Worm (Caenorhabditis elegans) whole organism, L3 larva: ENCODE results near the gene C04G6.2.

ENCODE experiments used
- ZK546.5 ChIP-seq: sonication (generic microtip); optimal IDR thresholded peaks from 2 replicates; lab custom pipeline; 2017; ENCODE audit warnings: missing biosample characterization, missing genetic modification characterization
- aly-2 ChIP-seq: fragments of 150-350 bp; optimal IDR thresholded peaks from 2 replicates; lab custom pipeline; 2014; ENCODE audit warnings: missing biosample characterization, missing genetic modification characterization
- ceh-16 ChIP-seq: sonication (generic microtip); optimal IDR thresholded peaks from 2 replicates; lab custom pipeline; 2017; ENCODE audit warnings: missing biosample characterization, missing genetic modification characterization
- ceh-28 ChIP-seq: fragments of 150-350 bp; optimal IDR thresholded peaks from 2 replicates; lab custom pipeline; 2014; ENCODE audit warnings: missing biosample characterization, missing genetic modification reagents, missing genetic modification characterization
- ceh-9 ChIP-seq: sonication (generic microtip); optimal IDR thresholded peaks from 2 replicates; lab custom pipeline; 2018; ENCODE audit warnings: missing biosample characterization, missing genetic modification characterization
- daf-12 ChIP-seq: fragments of 150-350 bp; optimal IDR thresholded peaks from 2 replicates; lab custom pipeline; 2014; ENCODE audit warnings: missing biosample characterization, missing genetic modification reagents, missing genetic modification characterization
- egl-27 ChIP-seq: sonication (generic microtip); optimal IDR thresholded peaks from 4 replicates; lab custom pipeline; 2017; ENCODE audit warnings: missing biosample characterization, missing genetic modification reagents, missing genetic modification characterization
- elt-2 ChIP-seq: sonication (generic microtip); optimal IDR thresholded peaks from 2 replicates; lab custom pipeline; 2016; ENCODE audit warnings: missing genetic modification reagents, mild to moderate bottlenecking, missing genetic modification characterization, missing compliant biosample characterization
- elt-3 ChIP-seq, 3 experiments: fragments of 150-350 bp in 1 of 3; sonication (generic microtip) in 2 of 3; optimal IDR thresholded peaks; 2 replicates in 2 of 3; 4 replicates in 1 of 3; lab custom pipeline; 2014 to 2017; ENCODE audit warnings: missing biosample characterization in 3 of 3, missing genetic modification characterization in 3 of 3
- eor-1 ChIP-seq, 2 experiments: fragments of 150-350 bp; optimal IDR thresholded peaks; 2 replicates each; lab custom pipeline; 2014 to 2018; ENCODE audit warnings: missing biosample characterization in 2 of 2, missing genetic modification characterization in 2 of 2
- hmg-11 ChIP-seq: sonication (generic microtip); optimal IDR thresholded peaks from 2 replicates; lab custom pipeline; 2016; ENCODE audit warnings: missing genetic modification characterization, missing compliant biosample characterization
- lin-39 ChIP-seq: fragments of 150-350 bp; optimal IDR thresholded peaks from 2 replicates; lab custom pipeline; 2018; ENCODE audit warnings: missing biosample characterization, missing genetic modification reagents, missing genetic modification characterization
- lsy-12 ChIP-seq: sonication (generic microtip); optimal IDR thresholded peaks from 2 replicates; lab custom pipeline; 2016; ENCODE audit warnings: mild to moderate bottlenecking, missing genetic modification characterization, missing compliant biosample characterization
- mdl-1 ChIP-seq: fragments of 150-350 bp; optimal IDR thresholded peaks from 2 replicates; lab custom pipeline; 2014; ENCODE audit warnings: missing biosample characterization, missing genetic modification characterization
- nfya-1 ChIP-seq: sonication (generic microtip); optimal IDR thresholded peaks from 2 replicates; lab custom pipeline; 2017; ENCODE audit warnings: missing genetic modification characterization, mild to moderate bottlenecking, missing compliant biosample characterization, antibody characterized with exemption, moderate library complexity; ENCODE audit not compliant: insufficient read depth
- nhr-11 ChIP-seq: fragments of 150-350 bp; optimal IDR thresholded peaks from 2 replicates; lab custom pipeline; 2014; ENCODE audit warnings: missing biosample characterization, missing genetic modification characterization
- nhr-23 ChIP-seq: fragments of 150-350 bp; optimal IDR thresholded peaks from 2 replicates; lab custom pipeline; 2014; ENCODE audit warnings: missing biosample characterization, missing genetic modification reagents, missing genetic modification characterization
- nhr-237 ChIP-seq: fragments of 150-350 bp; optimal IDR thresholded peaks from 2 replicates; lab custom pipeline; 2014; ENCODE audit warnings: missing biosample characterization, missing genetic modification characterization
- nhr-28 ChIP-seq: fragments of 150-350 bp; optimal IDR thresholded peaks from 2 replicates; lab custom pipeline; 2014; ENCODE audit warnings: missing biosample characterization, missing genetic modification characterization
- nhr-43 ChIP-seq: sonication (generic microtip); optimal IDR thresholded peaks from 2 replicates; lab custom pipeline; 2016; ENCODE audit warnings: mild to moderate bottlenecking, missing genetic modification characterization, missing compliant biosample characterization; ENCODE audit not compliant: poor library complexity, severe bottlenecking
- pha-4 ChIP-seq: fragments of 150-350 bp; optimal IDR thresholded peaks from 2 replicates; lab custom pipeline; 2014; ENCODE audit warnings: missing biosample characterization, missing genetic modification reagents, missing genetic modification characterization
- pqm-1 ChIP-seq: fragments of 150-350 bp; optimal IDR thresholded peaks from 2 replicates; lab custom pipeline; 2017; ENCODE audit warnings: missing biosample characterization, missing genetic modification characterization, inconsistent platforms
- sea-2 ChIP-seq: fragments of 150-350 bp; sonication (generic microtip); optimal IDR thresholded peaks from 4 replicates; lab custom pipeline; 2014; ENCODE audit warnings: missing biosample characterization, missing genetic modification reagents, missing genetic modification characterization
- tbx-2 ChIP-seq: sonication (generic microtip); optimal IDR thresholded peaks from 2 replicates; lab custom pipeline; 2016; ENCODE audit warnings: mild to moderate bottlenecking, missing genetic modification characterization, missing compliant biosample characterization
- unc-39 ChIP-seq: sonication (generic microtip); optimal IDR thresholded peaks from 4 replicates; lab custom pipeline; 2017; ENCODE audit warnings: missing biosample characterization, missing genetic modification characterization
- unc-62 ChIP-seq: fragments of 150-350 bp; sonication (generic microtip); optimal IDR thresholded peaks from 4 replicates; lab custom pipeline; 2014; ENCODE audit warnings: missing biosample characterization, missing genetic modification reagents, missing genetic modification characterization
- zag-1 ChIP-seq: fragments of 150-350 bp; optimal IDR thresholded peaks from 2 replicates; lab custom pipeline; 2014; ENCODE audit warnings: missing biosample characterization, missing genetic modification characterization
- ztf-11 ChIP-seq: fragments of 150-350 bp; optimal IDR thresholded peaks from 2 replicates; lab custom pipeline; 2014; ENCODE audit warnings: missing biosample characterization, missing genetic modification characterization
- ztf-4 ChIP-seq: fragments of 150-350 bp; optimal IDR thresholded peaks from 2 replicates; lab custom pipeline; 2014; ENCODE audit warnings: missing biosample characterization, missing genetic modification characterization

C04G6.2 gene

DNA sequence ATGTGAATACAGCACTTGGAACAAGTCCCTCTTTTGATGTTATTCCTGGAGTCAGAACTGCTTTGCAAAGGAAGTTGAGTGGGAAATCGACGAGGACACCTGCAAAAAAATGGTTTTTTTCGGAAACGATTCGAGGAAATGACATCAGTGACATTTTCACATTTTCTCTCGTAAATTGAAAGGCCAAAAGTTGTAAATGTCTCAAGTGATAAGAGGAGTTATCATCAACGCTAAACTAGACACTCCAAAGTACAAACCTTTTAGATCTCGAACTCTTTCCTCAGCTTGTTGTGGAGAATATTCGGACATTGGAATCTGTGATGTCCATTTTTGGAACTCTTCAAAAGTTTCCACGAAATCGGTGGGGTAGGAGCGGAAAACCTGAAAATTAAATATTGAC, 8.8 kb upstream of the C04G6.2 start:
- TF ChIP-seq elt-2: peak; percentile 79
- TF ChIP-seq ceh-16 (tag; lab: Kevin White, UChicago): no peak

DNA sequence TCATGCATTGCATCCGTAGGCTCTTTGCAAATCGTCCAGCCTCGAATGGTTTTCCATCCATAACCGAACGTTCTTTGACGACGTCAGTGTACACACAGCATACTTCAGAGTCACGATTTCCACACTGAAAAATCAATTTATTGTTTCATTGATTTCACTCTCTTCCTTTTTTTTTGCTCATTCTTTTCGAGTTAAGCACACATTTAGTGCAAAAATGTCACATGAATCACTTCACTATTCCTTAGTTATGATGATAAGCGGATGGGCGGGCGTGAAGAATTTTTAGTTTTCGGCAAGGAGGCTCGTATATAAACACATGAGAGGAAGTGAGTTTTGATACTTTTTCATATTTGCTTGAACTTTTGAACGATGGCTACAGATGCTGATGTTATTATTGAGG, 7.6 kb upstream of the C04G6.2 start, which contains the start of gene txt-9:
txt-9 (plus strand) TSS at position 336 of the 400 bp plus-strand sequence.
- TF ChIP-seq elt-2: peak; percentile 73
- TF ChIP-seq hmg-11 (tag; lab: Kevin White, UChicago): no peak
- TF ChIP-seq ZK546.5: no peak
- TF ChIP-seq egl-27 (tag; lab: Kevin White, UChicago): no peak
- TF ChIP-seq lin-39 (tag; lab: Kevin White, UChicago): no peak
- TF ChIP-seq nhr-11 (tag; lab: Kevin White, UChicago): no peak

DNA sequence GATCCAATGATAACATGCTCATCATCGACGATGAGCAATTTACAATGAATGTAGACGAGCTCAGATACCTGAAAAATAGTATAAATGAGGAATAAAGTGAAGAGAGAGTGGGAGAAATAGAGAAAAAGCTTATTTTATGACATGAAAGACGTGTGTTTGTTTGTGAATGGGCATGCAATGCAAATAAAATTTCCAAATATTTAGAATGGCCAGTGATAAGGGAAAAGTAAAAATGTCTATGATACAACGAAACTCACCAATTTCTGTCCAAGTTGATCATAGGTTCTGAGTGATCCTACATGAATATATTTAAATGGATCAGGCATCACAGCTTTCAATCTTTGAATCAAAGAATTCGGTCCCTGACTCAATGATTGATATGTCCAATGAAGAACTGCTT, 6.9 kb upstream of the C04G6.2 start:
- TF ChIP-seq pqm-1: peak; percentile 13
- no peak for TF ChIP-seq lin-39 (tag; lab: Kevin White, UChicago)
- no peak for TF ChIP-seq ztf-4 (tag; lab: Kevin White, UChicago)
- TF ChIP-seq ceh-9 (tag; lab: Kevin White, UChicago): no peak
- TF ChIP-seq elt-2: peak; percentile 88
- peak; percentile 52 for TF ChIP-seq pha-4
- TF ChIP-seq, all 47 proteins: peak for 3

DNA sequence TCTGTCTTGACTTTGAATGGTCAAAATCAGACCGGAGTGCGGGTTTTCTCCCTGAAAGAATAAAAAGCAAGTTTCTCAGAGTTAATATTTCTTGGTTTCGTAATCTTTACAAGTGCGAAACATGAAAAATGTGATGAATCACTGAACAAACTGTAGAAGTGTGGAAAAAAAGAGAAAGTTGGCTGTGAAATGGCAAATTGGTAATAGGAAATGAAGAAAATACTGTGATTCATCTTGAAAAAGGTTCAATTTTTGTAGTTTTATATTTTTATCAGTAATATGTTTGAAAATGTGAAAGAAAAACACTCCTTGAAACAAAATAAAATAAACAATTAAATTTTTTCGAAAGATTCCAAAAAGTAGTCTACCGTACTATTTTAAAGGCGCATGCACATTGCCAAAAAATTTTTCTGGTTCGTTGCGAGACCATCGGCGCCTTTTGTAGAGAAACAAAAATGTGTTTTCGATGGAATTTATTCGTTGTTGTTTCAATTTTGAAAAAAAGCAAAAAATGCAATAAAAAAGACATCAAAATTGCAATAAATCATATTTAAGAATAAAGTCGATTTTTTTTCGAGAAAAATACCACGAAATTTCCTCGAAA, 1.3 kb upstream of the C04G6.2 start, which contains the start of gene pld-1:
pld-1 (minus strand) TSS at position 51 of the 604 bp plus-strand sequence.
- TF ChIP-seq hmg-11 (tag; lab: Kevin White, UChicago) (no peak), zag-1 (tag; lab: Kevin White, UChicago) (no peak), nhr-237 (tag; lab: Kevin White, UChicago) (no peak), ZK546.5 (no peak), nhr-28 (tag; lab: Kevin White, UChicago) (no peak), eor-1 (tag; optimal IDR thresholded peaks at IDR 0.05; lab: Kevin White, UChicago) (no peak), pqm-1 (no peak), unc-39 (tag; lab: Kevin White, UChicago) (no peak)

DNA sequence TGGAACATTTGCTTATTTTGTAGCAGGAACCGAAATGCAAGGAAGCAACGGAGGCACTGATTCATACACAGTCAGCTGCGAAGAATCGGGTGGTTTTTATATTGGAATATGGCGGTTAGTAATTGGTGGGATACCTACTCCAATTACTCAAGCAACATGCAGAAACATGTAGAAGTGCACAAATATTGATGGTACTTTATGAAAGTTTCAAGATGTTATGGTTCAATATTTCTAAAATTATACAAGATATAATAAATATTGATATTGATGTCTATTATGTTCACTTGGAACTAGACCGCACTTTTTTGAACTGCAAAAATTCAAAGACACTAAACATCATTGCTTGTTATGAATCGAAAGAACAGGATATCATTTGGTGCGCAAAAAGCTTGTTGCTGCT, 914 bp downstream of the C04G6.2 start, which contains the start of gene C04G6.13:
C04G6.13 (plus strand) TSS at position 301 of the 400 bp plus-strand sequence.
- TF ChIP-seq nhr-237 (tag; lab: Kevin White, UChicago) (no peak), aly-2 (tag; lab: Kevin White, UChicago) (no peak), eor-1 (tag; optimal IDR thresholded peaks at IDR 0.05; lab: Kevin White, UChicago) (no peak), nhr-23 (tag; lab: Kevin White, UChicago) (no peak), sea-2 (GFP tag; lab: Kevin White, UChicago) (no peak), nhr-43 (no peak), ZK546.5 (no peak), ztf-4 (tag; lab: Kevin White, UChicago) (no peak), elt-3 (tag; optimal IDR thresholded peaks at IDR 0.05; lab: Kevin White, UChicago) (no peak), ceh-28 (no peak), hmg-11 (tag; lab: Kevin White, UChicago) (no peak), ztf-11 (tag; lab: Kevin White, UChicago) (no peak), tbx-2 (no peak), elt-2 (no peak), mdl-1 (tag; lab: Kevin White, UChicago) (no peak), unc-62 (GFP tag; lab: Kevin White, UChicago) (no peak), lsy-12 (tag; lab: Kevin White, UChicago) (no peak), daf-12 (tag; lab: Kevin White, UChicago) (no peak), ceh-16 (tag; lab: Kevin White, UChicago) (no peak)

DNA sequence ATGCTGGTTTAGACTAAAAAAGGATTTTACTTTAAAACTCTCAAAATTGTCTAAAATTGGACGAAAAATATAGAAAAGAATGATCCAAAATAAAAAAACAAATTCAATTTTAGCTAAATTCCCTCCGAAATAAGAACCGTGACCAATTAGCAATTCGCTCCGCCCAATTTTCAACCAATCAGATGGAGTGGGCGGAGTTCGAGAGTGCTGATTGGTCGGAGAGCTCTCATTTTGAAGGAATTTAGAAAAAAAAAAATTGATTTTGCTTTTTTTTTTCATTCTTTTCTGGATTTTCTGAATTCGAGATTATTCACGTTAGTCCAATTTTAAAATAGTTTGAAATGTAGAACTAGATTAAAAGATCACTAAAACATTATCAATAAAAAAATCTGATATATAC, 6.0 kb downstream of the C04G6.2 start:
- TF ChIP-seq nfya-1 (tag; lab: Kevin White, UChicago) (peak; percentile 86), aly-2 (tag; lab: Kevin White, UChicago) (no peak), ztf-4 (tag; lab: Kevin White, UChicago) (no peak)
